Worm (Caenorhabditis elegans) whole organism, L4 larva: ENCODE measurements around the gene nhr-269.
"Not testable (repeated sequence)": the region's sequence is repeated elsewhere in the genome, so short reads cannot be mapped to it uniquely, and the experiment has no call there.

ENCODE experiments used
- F49E8.2 ChIP-seq: sonication (generic microtip); optimal IDR thresholded peaks from 2 replicates; lab custom pipeline; 2016; ENCODE audit warnings: missing compliant biosample characterization, mild to moderate bottlenecking, missing genetic modification characterization, borderline replicate concordance
- ZK337.2 ChIP-seq: fragments of 200-800 bp; sonication (Bioruptor generic); IDR thresholded peaks from 2 replicates; pipeline ENCODE4 v1.3.6; 2022; ENCODE audit warnings: missing genetic modification reagents, missing genetic modification characterization, missing compliant biosample characterization
- daf-12 ChIP-seq: fragments of 150-350 bp; optimal IDR thresholded peaks from 2 replicates; lab custom pipeline; 2014; ENCODE audit warnings: missing biosample characterization, missing genetic modification reagents, missing genetic modification characterization
- hlh-30 ChIP-seq: sonication (generic microtip); optimal IDR thresholded peaks from 2 replicates; lab custom pipeline; 2017; ENCODE audit warnings: antibody characterized with exemption, mild to moderate bottlenecking, missing genetic modification characterization, missing compliant biosample characterization; ENCODE audit not compliant: insufficient read depth
- lir-3 ChIP-seq: sonication (generic microtip); optimal IDR thresholded peaks from 2 replicates; lab custom pipeline; 2016; ENCODE audit warnings: mild to moderate bottlenecking, missing genetic modification characterization, missing compliant biosample characterization
- nhr-237 ChIP-seq: sonication (generic microtip); optimal IDR thresholded peaks from 2 replicates; lab custom pipeline; 2017; ENCODE audit warnings: missing biosample characterization, missing genetic modification characterization
- nhr-25 ChIP-seq: sonication (generic microtip); optimal IDR thresholded peaks from 2 replicates; lab custom pipeline; 2017; ENCODE audit warnings: missing genetic modification characterization, mild to moderate bottlenecking, missing compliant biosample characterization, antibody characterized with exemption, moderate library complexity, borderline replicate concordance; ENCODE audit not compliant: insufficient read depth
- nhr-76 ChIP-seq: fragments of 150-350 bp; optimal IDR thresholded peaks from 2 replicates; lab custom pipeline; 2014; ENCODE audit warnings: missing biosample characterization, missing genetic modification characterization
- pha-4 ChIP-seq, 2 experiments: fragments of 150-350 bp in 1 of 2; fragments of 200-800 bp in 1 of 2; sonication (Bioruptor generic) in 1 of 2; IDR thresholded peaks in 1 of 2; optimal IDR thresholded peaks in 1 of 2; 2 replicates each; pipeline versions ENCODE4 v1.3.6 to Lab custom; 2014 to 2022; ENCODE audit warnings: missing genetic modification characterization in 2 of 2, missing genetic modification reagents in 2 of 2, missing biosample characterization in 1 of 2, missing compliant biosample characterization in 1 of 2
- saeg-2 ChIP-seq: fragments of 200-800 bp; sonication (Bioruptor generic); IDR thresholded peaks from 2 replicates; pipeline ENCODE4 v1.3.6; 2022; ENCODE audit warnings: missing genetic modification reagents, missing genetic modification characterization, missing compliant biosample characterization
- snpc-4 ChIP-seq: fragments of 150-350 bp; optimal IDR thresholded peaks from 2 replicates; lab custom pipeline; 2014; ENCODE audit warnings: missing biosample characterization, missing genetic modification characterization
- vab-7 ChIP-seq: fragments of 200-800 bp; sonication (Bioruptor generic); IDR thresholded peaks from 2 replicates; pipeline ENCODE4 v1.3.6; 2022; ENCODE audit warnings: missing genetic modification reagents, missing genetic modification characterization, missing compliant biosample characterization

ce11 chrV:15320756-15321332, 48.8 kb downstream of the nhr-269 start:
- TF ChIP-seq nhr-76 (tag; lab: Kevin White, UChicago); ZK337.2 (GFP tag; lab: Robert Waterston, UW); pha-4 (tag; optimal IDR thresholded peaks at IDR 0.05; lab: Kevin White, UChicago); nhr-237 (tag; lab: Kevin White, UChicago); nhr-25 (tag; lab: Kevin White, UChicago); snpc-4 (tag; lab: Kevin White, UChicago); daf-12; lir-3 (tag; lab: Kevin White, UChicago); hlh-30; saeg-2 (GFP tag; lab: Robert Waterston, UW); F49E8.2 (tag; lab: Kevin White, UChicago): not testable (repeated sequence)
- TF ChIP-seq pha-4 (GFP tag; IDR thresholded peaks at IDR 0.05; lab: Robert Waterston, UW), result peak; percentile 74; the same call in 1 of the 2 replicates
- TF ChIP-seq vab-7 (GFP tag; lab: Robert Waterston, UW), result peak; percentile 51; the same call in 1 of the 2 replicates
